Worm (Caenorhabditis elegans) whole organism, early embryonic: Measurements from ENCODE around the gene C46F11.4.

Experiments used
- B0310.2 ChIP-seq: sonication (generic microtip); optimal IDR thresholded peaks from 2 replicates; lab custom pipeline; 2016; ENCODE audit warnings: mild to moderate bottlenecking, missing genetic modification characterization, missing compliant biosample characterization
- F13C5.2 ChIP-seq: sonication (generic microtip); optimal IDR thresholded peaks from 2 replicates; lab custom pipeline; 2017; ENCODE audit warnings: mild to moderate bottlenecking, missing genetic modification characterization, inconsistent platforms, missing compliant biosample characterization
- aly-1 ChIP-seq: sonication (generic microtip); optimal IDR thresholded peaks from 2 replicates; lab custom pipeline; 2016; ENCODE audit warnings: missing genetic modification characterization, missing compliant biosample characterization
- ama-1 ChIP-seq: fragments of 150-350 bp; optimal IDR thresholded peaks from 2 replicates; lab custom pipeline; 2014
- ceh-13 ChIP-seq: fragments of 200-800 bp; sonication (Bioruptor generic); optimal IDR thresholded peaks from 2 replicates; lab custom pipeline; 2018; ENCODE audit warnings: mild to moderate bottlenecking, missing genetic modification characterization, missing compliant biosample characterization
- ceh-36 ChIP-seq: sonication (generic microtip); optimal IDR thresholded peaks from 2 replicates; lab custom pipeline; 2016; ENCODE audit warnings: missing genetic modification characterization, inconsistent platforms, missing compliant biosample characterization
- ets-7 ChIP-seq: sonication (generic microtip); optimal IDR thresholded peaks from 2 replicates; lab custom pipeline; 2016; ENCODE audit warnings: missing genotype, missing genetic modification characterization, missing compliant biosample characterization
- flt-1 ChIP-seq: fragments of 200-800 bp; sonication (Bioruptor generic); IDR thresholded peaks from 2 replicates; pipeline ENCODE4 v1.3.6; 2022; ENCODE audit warnings: missing genetic modification characterization, missing compliant biosample characterization
- hmbx-1 ChIP-seq: sonication (generic microtip); optimal IDR thresholded peaks from 2 replicates; lab custom pipeline; 2016; ENCODE audit warnings: mild to moderate bottlenecking, missing genetic modification characterization, missing compliant biosample characterization
- hmg-4 ChIP-seq: fragments of 200-800 bp; sonication (Bioruptor generic); optimal IDR thresholded peaks from 2 replicates; lab custom pipeline; 2018; ENCODE audit warnings: mild to moderate bottlenecking, missing genetic modification characterization, missing compliant biosample characterization
- hnd-1 ChIP-seq: sonication (generic microtip); optimal IDR thresholded peaks from 2 replicates; lab custom pipeline; 2016; ENCODE audit warnings: missing genetic modification characterization, missing compliant biosample characterization
- pes-1 ChIP-seq: fragments of 200-800 bp; sonication (Bioruptor generic); IDR thresholded peaks from 2 replicates; pipeline ENCODE4 v1.3.6; 2022; ENCODE audit warnings: missing genetic modification reagents, missing genetic modification characterization, missing compliant biosample characterization
- scrt-1 ChIP-seq: fragments of 200-800 bp; sonication (Bioruptor generic); IDR thresholded peaks from 2 replicates; pipeline ENCODE4 v1.3.6; 2022; ENCODE audit warnings: missing genetic modification characterization, missing compliant biosample characterization
- sea-1 ChIP-seq: fragments of 200-800 bp; sonication (Bioruptor generic); conservative IDR thresholded peaks from 2 replicates; pipeline ENCODE4 v1.3.6; 2022; ENCODE audit warnings: missing genetic modification characterization, missing compliant biosample characterization
- tbx-11 ChIP-seq: fragments of 200-800 bp; sonication (Bioruptor generic); IDR thresholded peaks from 2 replicates; pipeline ENCODE4 v1.3.6; 2022; ENCODE audit warnings: missing genetic modification characterization, missing compliant biosample characterization
- tbx-37 ChIP-seq: fragments of 200-800 bp; sonication (Bioruptor generic); conservative IDR thresholded peaks from 2 replicates; pipeline ENCODE4 v1.3.6; 2022; ENCODE audit warnings: missing genetic modification reagents, missing genetic modification characterization, missing compliant biosample characterization
- tra-4 ChIP-seq: sonication (generic microtip); optimal IDR thresholded peaks from 2 replicates; lab custom pipeline; 2017; ENCODE audit warnings: missing genetic modification characterization, missing compliant biosample characterization

The C46F11.4 gene

ce11 chrIII:3701411-3702310, 37.6 kb upstream of the C46F11.4 start, which contains the start of the genes pdi-1 and C14B1.2:
Gene pdi-1, minus strand, starts transcription at chrIII:3701461.
Gene C14B1.2, plus strand, starts transcription at chrIII:3702260.
- peak; percentile 52 for TF ChIP-seq hmg-4 (GFP tag; lab: Kevin White, UChicago)
- no peak for TF ChIP-seq B0310.2 (tag; lab: Kevin White, UChicago)

DNA sequence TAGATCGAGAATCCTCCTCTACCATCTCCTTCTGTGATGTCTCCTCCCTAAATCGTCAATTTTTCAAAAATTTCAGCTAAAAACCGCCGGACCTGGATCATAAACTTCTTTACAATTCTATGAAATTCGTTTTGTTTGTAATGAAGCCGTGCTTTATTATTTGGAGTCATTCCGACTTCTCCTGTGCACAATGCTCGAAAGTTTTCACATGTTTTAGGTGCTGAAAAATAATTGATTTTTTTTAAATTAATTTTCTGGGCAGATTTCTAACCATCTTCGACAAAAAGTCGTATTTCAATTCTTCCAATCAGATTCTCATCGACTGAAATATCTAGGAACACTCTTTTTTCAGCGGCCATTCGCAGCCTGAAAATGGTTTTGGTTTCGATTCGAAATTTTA, 35.2 kb upstream of the C46F11.4 start, which contains the start of gene cyn-9:
Gene cyn-9 (minus strand): TSS at position 366 of the 400 bp plus-strand sequence.
- no peak for TF ChIP-seq hmg-4 (GFP tag; lab: Kevin White, UChicago)
- TF ChIP-seq hmbx-1 (tag; lab: Kevin White, UChicago) = no peak
- no peak for TF ChIP-seq scrt-1 (GFP tag; lab: Robert Waterston, UW)
- TF ChIP-seq tra-4 (tag; lab: Kevin White, UChicago) = no peak
- TF ChIP-seq F13C5.2 (tag; lab: Kevin White, UChicago) = no peak

ce11 chrIII:3698366-3698765, 34.3 kb upstream of the C46F11.4 start:
- TF ChIP-seq tbx-11 (GFP tag; lab: Robert Waterston, UW) (no peak), ama-1 (no peak), F13C5.2 (tag; lab: Kevin White, UChicago) (no peak), ceh-36 (tag; lab: Kevin White, UChicago) (no peak), hmbx-1 (tag; lab: Kevin White, UChicago) (no peak), sea-1 (GFP tag; lab: Robert Waterston, UW) (no peak), pes-1 (no peak), flt-1 (no peak), aly-1 (tag; lab: Kevin White, UChicago) (no peak), ceh-13 (GFP tag; lab: Kevin White, UChicago) (no peak), ets-7 (tag; lab: Kevin White, UChicago) (no peak)

ce11 chrIII:3697181-3697580, 33.1 kb upstream of the C46F11.4 start:
- peak; percentile 67; the same call in 1 of the 2 replicates for TF ChIP-seq scrt-1 (GFP tag; lab: Robert Waterston, UW)

- peak; percentile 66; the same call in 1 of the 2 replicates for TF ChIP-seq pes-1
- peak; percentile 71 for TF ChIP-seq sea-1 (GFP tag; lab: Robert Waterston, UW)
Observed at ce11 chrIII:3695398-3695797, 31.3 kb upstream of the C46F11.4 start.

DNA sequence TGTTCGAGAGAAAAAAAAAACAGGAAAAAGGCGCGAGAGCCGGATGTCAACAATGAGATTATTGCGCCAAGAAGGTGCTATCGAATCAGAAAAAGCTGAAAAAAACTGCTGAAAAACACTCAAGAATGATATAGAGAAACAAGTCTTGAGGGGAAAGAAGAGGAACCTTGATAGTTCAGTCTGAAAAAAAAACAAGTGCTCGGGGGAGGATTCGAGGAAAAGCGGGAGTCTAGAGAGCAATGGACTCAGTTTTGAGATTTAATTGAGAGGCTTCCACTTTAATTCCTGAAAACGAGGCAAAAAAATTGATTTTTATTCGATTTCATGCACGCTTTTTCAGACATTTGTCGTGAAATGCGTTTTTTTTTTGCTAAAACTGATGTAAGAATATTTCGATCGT, 30.5 kb upstream of the C46F11.4 start, which contains the start of gene npr-15:
Gene npr-15 (minus strand): TSS at position 101 of the 400 bp plus-strand sequence.
- TF ChIP-seq ceh-36 (tag; lab: Kevin White, UChicago) = no peak
- TF ChIP-seq hnd-1 = no peak
- no peak for TF ChIP-seq tra-4 (tag; lab: Kevin White, UChicago)
- TF ChIP-seq tbx-37 (GFP tag; lab: Robert Waterston, UW) = no peak
- TF ChIP-seq tbx-11 (GFP tag; lab: Robert Waterston, UW) = no peak
- no peak for TF ChIP-seq hmbx-1 (tag; lab: Kevin White, UChicago)
- no peak for TF ChIP-seq flt-1
- no peak for TF ChIP-seq scrt-1 (GFP tag; lab: Robert Waterston, UW)
- TF ChIP-seq aly-1 (tag; lab: Kevin White, UChicago) = no peak
- no peak for TF ChIP-seq F13C5.2 (tag; lab: Kevin White, UChicago)
- TF ChIP-seq hmg-4 (GFP tag; lab: Kevin White, UChicago) = no peak
- TF ChIP-seq pes-1 = no peak
- no peak for TF ChIP-seq ets-7 (tag; lab: Kevin White, UChicago)
- no peak for TF ChIP-seq ceh-13 (GFP tag; lab: Kevin White, UChicago)

DNA sequence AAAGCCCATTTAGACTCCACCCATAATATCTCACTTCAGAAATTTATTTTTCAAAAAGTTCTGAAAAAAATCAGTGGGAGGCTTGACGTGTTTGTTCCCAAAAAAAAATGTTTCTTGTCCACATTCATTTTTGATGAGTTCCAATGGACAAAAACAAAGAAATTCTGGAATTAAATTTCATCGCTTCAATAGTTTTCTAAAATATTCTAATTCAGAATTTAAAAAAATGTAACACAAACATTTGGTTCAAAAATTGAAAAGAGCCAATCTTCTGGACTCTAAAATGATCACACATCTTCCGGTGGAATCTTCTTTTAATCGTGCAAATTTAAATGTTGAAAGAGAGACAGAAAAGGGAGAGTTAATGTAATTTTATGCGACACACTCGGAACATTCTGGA, 28.4 kb upstream of the C46F11.4 start:
- TF ChIP-seq hnd-1 (no peak), F13C5.2 (tag; lab: Kevin White, UChicago) (no peak), tbx-37 (GFP tag; lab: Robert Waterston, UW) (no peak), flt-1 (no peak), hmbx-1 (tag; lab: Kevin White, UChicago) (no peak), tbx-11 (GFP tag; lab: Robert Waterston, UW) (no peak), hmg-4 (GFP tag; lab: Kevin White, UChicago) (no peak), ama-1 (no peak), scrt-1 (GFP tag; lab: Robert Waterston, UW) (no peak), ceh-36 (tag; lab: Kevin White, UChicago) (no peak), pes-1 (no peak), ets-7 (tag; lab: Kevin White, UChicago) (no peak), aly-1 (tag; lab: Kevin White, UChicago) (no peak), ceh-13 (GFP tag; lab: Kevin White, UChicago) (no peak), tra-4 (tag; lab: Kevin White, UChicago) (no peak), B0310.2 (tag; lab: Kevin White, UChicago) (no peak), sea-1 (GFP tag; lab: Robert Waterston, UW) (no peak)

- TF ChIP-seq scrt-1 (GFP tag; lab: Robert Waterston, UW) (no peak), hmg-4 (GFP tag; lab: Kevin White, UChicago) (no peak), ama-1 (no peak), flt-1 (no peak), hnd-1 (no peak), B0310.2 (tag; lab: Kevin White, UChicago) (no peak), pes-1 (no peak), hmbx-1 (tag; lab: Kevin White, UChicago) (no peak), ceh-13 (GFP tag; lab: Kevin White, UChicago) (no peak), ceh-36 (tag; lab: Kevin White, UChicago) (no peak), aly-1 (tag; lab: Kevin White, UChicago) (no peak), tbx-11 (GFP tag; lab: Robert Waterston, UW) (no peak), tbx-37 (GFP tag; lab: Robert Waterston, UW) (no peak), sea-1 (GFP tag; lab: Robert Waterston, UW) (no peak), ets-7 (tag; lab: Kevin White, UChicago) (no peak), tra-4 (tag; lab: Kevin White, UChicago) (no peak)
Observed at ce11 chrIII:3682869-3683403, 18.8 kb upstream of the C46F11.4 start.
